Worm (Caenorhabditis elegans): Measurements from ENCODE around the gene Y46G5A.23.

Gene Y46G5A.23

DNA sequence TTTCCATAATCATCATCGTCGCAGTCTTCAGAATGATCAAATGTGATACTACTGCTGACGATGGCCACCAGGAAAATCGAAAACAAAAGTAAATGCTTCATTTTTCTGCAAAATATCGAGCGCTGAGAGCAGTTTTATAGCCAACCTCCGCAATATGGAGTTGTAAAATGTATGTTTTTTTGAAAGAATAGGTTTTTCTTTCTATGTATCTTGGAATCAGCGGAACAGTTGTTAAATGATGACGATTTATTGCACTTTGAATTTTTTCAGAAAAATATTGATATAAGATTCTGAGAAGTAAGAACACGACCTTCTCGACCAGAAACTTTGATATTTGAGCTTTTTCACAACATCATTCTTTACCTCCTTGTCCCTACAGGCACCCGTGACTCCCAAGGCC is at the start of gene Y46G5A.23:
Gene Y46G5A.23, minus strand, starts transcription at position 101 of the 400 bp plus-strand sequence.
- TF ChIP-seq ces-1 (GFP tag; optimal IDR thresholded peaks at IDR 0.05) (no peak), lsy-2 (tag; optimal IDR thresholded peaks at IDR 0.05) (no peak), blmp-1 (tag; optimal IDR thresholded peaks at IDR 0.05) (no peak), nhr-28 (tag; optimal IDR thresholded peaks at IDR 0.05) (no peak), ham-2 (GFP tag; optimal IDR thresholded peaks at IDR 0.05) (no peak), zip-8 (tag; optimal IDR thresholded peaks at IDR 0.05) (no peak), M03D4.4 (tag; optimal IDR thresholded peaks at IDR 0.05) (no peak)

ce11 chrII:12878071-12878668 is 49.4 kb upstream of the Y46G5A.23 start, which contains the start of gene gsy-1:
TSS of gene gsy-1 (minus strand) at chrII:12878121.
- TF ChIP-seq mls-2 (tag; optimal IDR thresholded peaks at IDR 0.05) (no peak), lsy-2 (tag; optimal IDR thresholded peaks at IDR 0.05) (no peak), nhr-2 (tag; optimal IDR thresholded peaks at IDR 0.05) (no peak), nhr-237 (tag; optimal IDR thresholded peaks at IDR 0.05) (no peak), lin-13 (tag; optimal IDR thresholded peaks at IDR 0.05) (no peak), drap-1 (GFP tag; optimal IDR thresholded peaks at IDR 0.05) (no peak), ham-2 (GFP tag; optimal IDR thresholded peaks at IDR 0.05) (no peak), cnd-1 (tag; optimal IDR thresholded peaks at IDR 0.05) (no peak), sptf-1 (tag; optimal IDR thresholded peaks at IDR 0.05) (no peak), blmp-1 (tag; optimal IDR thresholded peaks at IDR 0.05) (no peak), elt-1 (tag; optimal IDR thresholded peaks at IDR 0.05; ENCODE audit: borderline replicate concordance, insufficient read depth) (no peak), ceh-83 (GFP tag; optimal IDR thresholded peaks at IDR 0.05) (no peak), ceh-43 (GFP tag; optimal IDR thresholded peaks at IDR 0.05) (no peak), nhr-76 (tag; optimal IDR thresholded peaks at IDR 0.05) (no peak)

DNA sequence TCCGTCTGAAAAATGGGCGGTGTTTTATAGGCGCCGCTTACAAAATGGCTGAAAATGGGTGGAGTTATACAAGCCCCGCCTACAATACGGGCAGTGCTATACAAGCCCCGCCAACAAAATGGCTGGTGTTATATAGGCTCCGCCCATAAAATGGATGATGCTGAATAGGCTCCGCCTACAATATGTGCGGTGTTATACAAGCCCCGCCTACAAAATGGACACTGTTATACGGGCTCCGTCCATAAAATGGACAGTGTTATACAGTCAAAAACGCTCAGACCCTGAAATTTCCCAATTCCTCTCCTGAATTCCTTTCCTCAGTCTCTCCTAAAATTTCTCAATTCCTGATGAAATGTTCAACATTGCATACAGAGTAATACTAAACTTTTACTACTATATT is 37.3 kb upstream of the Y46G5A.23 start:
- no peak for TF ChIP-seq tbx-8 (GFP tag; optimal IDR thresholded peaks at IDR 0.05)
- no peak for TF ChIP-seq hlh-1 (tag; optimal IDR thresholded peaks at IDR 0.05)
- no peak for TF ChIP-seq lin-13 (tag; optimal IDR thresholded peaks at IDR 0.05)
- no peak for TF ChIP-seq blmp-1 (tag; optimal IDR thresholded peaks at IDR 0.05)
- no peak for TF ChIP-seq mep-1 (tag; optimal IDR thresholded peaks at IDR 0.05)

- TF ChIP-seq unc-39 (tag; optimal IDR thresholded peaks at IDR 0.05) (no peak), hlh-1 (tag; optimal IDR thresholded peaks at IDR 0.05) (no peak), snpc-4 (tag; optimal IDR thresholded peaks at IDR 0.05) (no peak), lsy-2 (tag; optimal IDR thresholded peaks at IDR 0.05) (no peak), bed-3 (GFP tag; optimal IDR thresholded peaks at IDR 0.05) (no peak), mep-1 (tag; optimal IDR thresholded peaks at IDR 0.05) (no peak), unc-62 (GFP tag; optimal IDR thresholded peaks at IDR 0.05) (no peak), ceh-39 (tag; optimal IDR thresholded peaks at IDR 0.05) (no peak), mab-5 (tag; optimal IDR thresholded peaks at IDR 0.05) (no peak), drap-1 (GFP tag; optimal IDR thresholded peaks at IDR 0.05) (no peak), ceh-43 (GFP tag; optimal IDR thresholded peaks at IDR 0.05) (no peak), sem-2 (GFP tag; optimal IDR thresholded peaks at IDR 0.05) (no peak), lin-13 (tag; optimal IDR thresholded peaks at IDR 0.05) (no peak)
Measured at ce11 chrII:12865604-12866003, 36.8 kb upstream of the Y46G5A.23 start, which contains the start of gene snf-5. TSS of gene snf-5 (minus strand) at chrII:12865785.

DNA sequence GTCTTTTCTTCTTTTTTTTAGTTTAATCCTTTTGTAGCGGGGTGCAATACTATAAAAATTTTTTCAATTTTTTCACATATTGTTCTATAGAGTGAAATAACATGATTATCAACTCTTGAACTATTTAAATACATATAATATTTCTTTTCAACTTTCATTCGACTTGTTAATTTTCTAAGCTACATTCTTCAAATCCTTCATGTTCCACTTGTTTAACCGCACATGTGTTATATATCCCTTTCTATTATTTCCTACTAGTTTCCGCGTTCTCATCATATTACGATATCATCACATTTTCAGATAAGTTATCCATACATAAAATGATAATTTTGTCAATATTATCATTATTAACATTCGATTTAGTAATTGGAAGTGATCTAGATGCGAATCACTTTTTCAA is 27.1 kb upstream of the Y46G5A.23 start, which contains the start of gene Y46G5A.29:
Gene Y46G5A.29, plus strand, starts transcription at position 301 of the 400 bp plus-strand sequence.
- TF ChIP-seq blmp-1 (tag; optimal IDR thresholded peaks at IDR 0.05) = no peak
- no peak for TF ChIP-seq hlh-1 (tag; optimal IDR thresholded peaks at IDR 0.05)
- TF ChIP-seq nhr-28 (tag; optimal IDR thresholded peaks at IDR 0.05) = no peak
- TF ChIP-seq unc-39 (tag; optimal IDR thresholded peaks at IDR 0.05) = no peak
- TF ChIP-seq ceh-43 (GFP tag; optimal IDR thresholded peaks at IDR 0.05) = no peak
- TF ChIP-seq lsy-2 (tag; optimal IDR thresholded peaks at IDR 0.05) = no peak
- TF ChIP-seq unc-120 (tag; optimal IDR thresholded peaks at IDR 0.05; ENCODE audit: poor library complexity, severe bottlenecking) = no peak
- no peak for TF ChIP-seq pha-4 (tag; optimal IDR thresholded peaks at IDR 0.05)
- TF ChIP-seq mep-1 (tag; optimal IDR thresholded peaks at IDR 0.05) = no peak
- TF ChIP-seq elt-1 (tag; optimal IDR thresholded peaks at IDR 0.05; ENCODE audit: borderline replicate concordance, insufficient read depth) = no peak
- TF ChIP-seq ceh-39 (tag; optimal IDR thresholded peaks at IDR 0.05) = no peak
- no peak for TF ChIP-seq lin-32 (GFP tag; optimal IDR thresholded peaks at IDR 0.05)
- TF ChIP-seq ham-2 (GFP tag; optimal IDR thresholded peaks at IDR 0.05) = no peak
- no peak for TF ChIP-seq nhr-2 (tag; optimal IDR thresholded peaks at IDR 0.05)
- no peak for TF ChIP-seq ztf-11 (tag; optimal IDR thresholded peaks at IDR 0.05)
- no peak for TF ChIP-seq snpc-4 (tag; optimal IDR thresholded peaks at IDR 0.05)
